Worm (Caenorhabditis elegans) whole organism, L4 larva: Measurements from ENCODE around the gene cyp-33D1.

Experiments used
- T20F7.1 ChIP-seq: fragments of 200-800 bp; sonication (Bioruptor generic); optimal IDR thresholded peaks from 2 replicates; lab custom pipeline; 2018; ENCODE audit warnings: mild to moderate bottlenecking, missing genetic modification characterization, missing compliant biosample characterization
- Y75B8A.6 ChIP-seq: fragments of 200-800 bp; sonication (Bioruptor generic); IDR thresholded peaks from 2 replicates; pipeline ENCODE4 v1.3.6; 2022; ENCODE audit warnings: missing genetic modification reagents, missing genetic modification characterization, missing compliant biosample characterization
- ZK337.2 ChIP-seq: fragments of 200-800 bp; sonication (Bioruptor generic); IDR thresholded peaks from 2 replicates; pipeline ENCODE4 v1.3.6; 2022; ENCODE audit warnings: missing genetic modification reagents, missing genetic modification characterization, missing compliant biosample characterization
- aly-2 ChIP-seq: sonication (generic microtip); optimal IDR thresholded peaks from 2 replicates; lab custom pipeline; 2018; ENCODE audit warnings: missing biosample characterization, missing genetic modification characterization
- ama-1 ChIP-seq: fragments of 150-350 bp; optimal IDR thresholded peaks from 2 replicates; lab custom pipeline; 2014; ENCODE audit warnings: inconsistent platforms, mixed read lengths
- ceh-20 ChIP-seq: fragments of 200-800 bp; sonication (Bioruptor generic); IDR thresholded peaks from 2 replicates; pipeline ENCODE4 v1.3.6; 2022; ENCODE audit warnings: missing genetic modification reagents, missing genetic modification characterization, missing compliant biosample characterization
- cey-2 ChIP-seq: sonication (generic microtip); optimal IDR thresholded peaks from 3 replicates; lab custom pipeline; 2017; ENCODE audit warnings: missing genetic modification characterization, mild to moderate bottlenecking, missing compliant biosample characterization, antibody characterized with exemption, borderline replicate concordance; ENCODE audit not compliant: insufficient read depth
- daf-16 ChIP-seq, 3 experiments: sonication (generic microtip); optimal IDR thresholded peaks; 2 replicates each; lab custom pipeline; 2016 to 2017; ENCODE audit warnings: missing genetic modification characterization in 3 of 3, missing genetic modification reagents in 3 of 3, mild to moderate bottlenecking in 2 of 3, missing compliant biosample characterization in 2 of 3, missing biosample characterization in 1 of 3, moderate library complexity in 1 of 3
- dmd-8 ChIP-seq: fragments of 200-800 bp; sonication (Bioruptor generic); IDR thresholded peaks from 2 replicates; pipeline ENCODE4 v1.3.6; 2022; ENCODE audit warnings: missing genetic modification characterization, missing compliant biosample characterization
- dmd-9 ChIP-seq: fragments of 200-800 bp; sonication (Bioruptor generic); IDR thresholded peaks from 2 replicates; pipeline ENCODE4 v1.3.6; 2022; ENCODE audit warnings: missing genetic modification reagents, missing genetic modification characterization, missing compliant biosample characterization
- duxl-1 ChIP-seq: sonication (generic microtip); optimal IDR thresholded peaks from 2 replicates; lab custom pipeline; 2016; ENCODE audit warnings: mild to moderate bottlenecking, missing genetic modification characterization, moderate library complexity, missing compliant biosample characterization; ENCODE audit not compliant: poor library complexity
- egl-27 ChIP-seq: sonication (generic microtip); optimal IDR thresholded peaks from 3 replicates; lab custom pipeline; 2017; ENCODE audit warnings: missing biosample characterization, missing genetic modification reagents, missing genetic modification characterization
- fos-1 ChIP-seq: fragments of 150-350 bp; optimal IDR thresholded peaks from 2 replicates; lab custom pipeline; 2014; ENCODE audit warnings: missing biosample characterization, missing genetic modification characterization
- hmg-1.1 ChIP-seq: fragments of 200-800 bp; sonication (Bioruptor generic); IDR thresholded peaks from 2 replicates; pipeline ENCODE4 v1.3.6; 2022; ENCODE audit warnings: missing genetic modification reagents, missing genetic modification characterization, missing compliant biosample characterization
- lin-38 ChIP-seq: fragments of 200-800 bp; sonication (Bioruptor generic); IDR thresholded peaks from 2 replicates; pipeline ENCODE4 v1.3.6; 2022; ENCODE audit warnings: missing genetic modification reagents, missing genetic modification characterization, missing compliant biosample characterization
- lsy-2 ChIP-seq, 2 experiments: fragments of 150-350 bp in 1 of 2; sonication (generic microtip) in 1 of 2; optimal IDR thresholded peaks; 2 replicates each; lab custom pipeline; 2014 to 2017; ENCODE audit warnings: missing biosample characterization in 2 of 2, missing genetic modification characterization in 2 of 2
- mdl-1 ChIP-seq, 2 experiments: fragments of 150-350 bp in 1 of 2; sonication (generic microtip) in 1 of 2; optimal IDR thresholded peaks; 2 replicates each; lab custom pipeline; 2014 to 2017; ENCODE audit warnings: missing biosample characterization in 2 of 2, missing genetic modification characterization in 2 of 2
- mdt-29 ChIP-seq: fragments of 200-800 bp; sonication (Bioruptor generic); IDR thresholded peaks from 2 replicates; pipeline ENCODE4 v1.3.6; 2022; ENCODE audit warnings: missing genetic modification reagents, missing genetic modification characterization, missing compliant biosample characterization
- mes-2 ChIP-seq: sonication (generic microtip); optimal IDR thresholded peaks from 2 replicates; lab custom pipeline; 2016; ENCODE audit warnings: missing genotype, mild to moderate bottlenecking, missing genetic modification characterization, missing compliant biosample characterization; ENCODE audit not compliant: poor library complexity, severe bottlenecking
- mxl-2 ChIP-seq: fragments of 200-800 bp; sonication (Bioruptor generic); conservative IDR thresholded peaks from 2 replicates; pipeline ENCODE4 v1.3.6; 2022; ENCODE audit warnings: missing genetic modification reagents, missing genetic modification characterization, missing compliant biosample characterization
- nhr-10 ChIP-seq: fragments of 150-350 bp; optimal IDR thresholded peaks from 2 replicates; lab custom pipeline; 2014; ENCODE audit warnings: missing biosample characterization, missing genetic modification characterization
- nhr-25 ChIP-seq: sonication (generic microtip); optimal IDR thresholded peaks from 2 replicates; lab custom pipeline; 2017; ENCODE audit warnings: missing genetic modification characterization, mild to moderate bottlenecking, missing compliant biosample characterization, antibody characterized with exemption, moderate library complexity, borderline replicate concordance; ENCODE audit not compliant: insufficient read depth
- nhr-28 ChIP-seq: fragments of 150-350 bp; optimal IDR thresholded peaks from 2 replicates; lab custom pipeline; 2014; ENCODE audit warnings: missing biosample characterization, missing genetic modification characterization
- nhr-48 ChIP-seq: sonication (generic microtip); optimal IDR thresholded peaks from 2 replicates; lab custom pipeline; 2016; ENCODE audit warnings: mild to moderate bottlenecking, missing genetic modification characterization, missing compliant biosample characterization
- pha-4 ChIP-seq, 2 experiments: fragments of 150-350 bp in 1 of 2; fragments of 200-800 bp in 1 of 2; sonication (Bioruptor generic) in 1 of 2; IDR thresholded peaks in 1 of 2; optimal IDR thresholded peaks in 1 of 2; 2 replicates each; pipeline versions ENCODE4 v1.3.6 to Lab custom; 2014 to 2022; ENCODE audit warnings: missing genetic modification characterization in 2 of 2, missing genetic modification reagents in 2 of 2, missing biosample characterization in 1 of 2, missing compliant biosample characterization in 1 of 2
- php-3 ChIP-seq: fragments of 200-800 bp; sonication (Bioruptor generic); IDR thresholded peaks from 2 replicates; pipeline ENCODE4 v1.3.6; 2022; ENCODE audit warnings: missing genetic modification reagents, missing genetic modification characterization, missing compliant biosample characterization
- pqm-1 ChIP-seq: sonication (generic microtip); optimal IDR thresholded peaks from 2 replicates; lab custom pipeline; 2017; ENCODE audit warnings: missing biosample characterization, missing genetic modification characterization
- tag-97 ChIP-seq: fragments of 200-800 bp; sonication (Bioruptor generic); IDR thresholded peaks from 2 replicates; pipeline ENCODE4 v1.3.6; 2022; ENCODE audit warnings: missing genetic modification characterization, missing compliant biosample characterization
- tra-1 ChIP-seq: fragments of 200-800 bp; sonication (Bioruptor generic); IDR thresholded peaks from 2 replicates; pipeline ENCODE4 v1.3.6; 2022; ENCODE audit warnings: missing genetic modification reagents, missing genetic modification characterization, missing compliant biosample characterization
- unc-39 ChIP-seq: sonication (generic microtip); optimal IDR thresholded peaks from 2 replicates; lab custom pipeline; 2017; ENCODE audit warnings: missing biosample characterization, missing genetic modification characterization
- unc-62 ChIP-seq, 3 experiments: fragments of 150-350 bp in 1 of 3; sonication (generic microtip); optimal IDR thresholded peaks in 2 of 3; peaks in 1 of 3; 1 replicate in 1 of 3; 2 replicates in 2 of 3; lab custom pipeline; 2014 to 2017; ENCODE audit warnings: missing biosample characterization in 3 of 3, missing genetic modification characterization in 3 of 3, missing genetic modification reagents in 3 of 3, missing genotype in 1 of 3
- zag-1 ChIP-seq: fragments of 150-350 bp; optimal IDR thresholded peaks from 2 replicates; lab custom pipeline; 2014; ENCODE audit warnings: missing biosample characterization, missing genetic modification characterization
- zfp-2 ChIP-seq: sonication (generic microtip); optimal IDR thresholded peaks from 2 replicates; lab custom pipeline; 2016; ENCODE audit warnings: mild to moderate bottlenecking, missing genetic modification characterization, missing compliant biosample characterization

cyp-33D1 gene

DNA sequence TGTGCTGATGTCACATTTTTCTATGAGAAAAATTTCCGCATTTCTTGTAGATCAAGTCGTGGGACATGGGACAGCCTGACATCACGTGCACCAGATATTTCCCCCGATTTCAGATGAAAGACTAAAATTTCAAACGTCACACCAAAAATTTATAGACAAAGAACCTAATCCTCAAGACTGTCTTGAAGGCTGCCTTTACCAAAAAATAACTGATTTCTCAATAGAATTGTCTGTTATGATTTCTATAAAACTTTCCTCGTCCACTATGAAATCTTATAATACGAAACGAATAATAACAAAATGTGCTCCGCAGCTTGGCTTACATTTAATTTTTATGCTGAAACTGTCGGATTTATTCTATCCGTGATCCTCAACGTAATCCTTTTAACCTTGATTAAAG lies 4.7 kb upstream of the cyp-33D1 start, which contains the start of gene str-106:
str-106 (plus strand) TSS at position 301 of the 400 bp plus-strand sequence.
- TF ChIP-seq mdl-1 (tag; optimal IDR thresholded peaks at IDR 0.05; lab: Kevin White, UChicago) = no peak
- no peak for TF ChIP-seq aly-2
- TF ChIP-seq nhr-10 (tag; lab: Kevin White, UChicago) = no peak
- no peak for TF ChIP-seq unc-39

DNA sequence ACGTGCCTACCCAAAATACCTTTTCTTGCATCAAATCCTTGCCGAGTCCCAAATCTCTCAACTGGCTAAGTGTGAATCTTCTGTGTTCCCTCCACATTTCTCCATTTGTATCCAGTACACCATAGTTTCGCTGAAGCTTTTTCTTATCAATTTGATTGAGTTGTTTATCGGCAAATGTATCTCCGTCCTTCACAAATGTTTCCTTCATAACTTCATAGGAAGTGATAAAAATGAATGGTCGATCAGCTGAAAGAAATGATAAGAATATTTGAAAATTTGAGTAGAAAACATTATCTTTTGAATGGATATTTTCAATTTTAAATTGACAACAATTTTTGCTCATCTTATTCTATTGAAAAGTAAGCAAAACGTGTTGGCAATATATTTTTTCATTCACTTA lies 430 bp downstream of the cyp-33D1 start:
- no peak for TF ChIP-seq unc-62 (GFP tag; optimal IDR thresholded peaks at IDR 0.05 in 1 of 2; lab: Kevin White, UChicago)
- no peak for TF ChIP-seq unc-62 (tag; optimal IDR thresholded peaks at IDR 0.05; lab: Kevin White, UChicago)
- no peak for TF ChIP-seq zag-1
- TF ChIP-seq cey-2 (tag; lab: Kevin White, UChicago) = no peak
- TF ChIP-seq ama-1 (lab: Kevin White, UChicago) = no peak
- TF ChIP-seq nhr-28 (tag; lab: Kevin White, UChicago) = peak; percentile 58
- TF ChIP-seq ZK337.2 (GFP tag; lab: Robert Waterston, UW) = no peak
- no peak for TF ChIP-seq pha-4 (GFP tag; IDR thresholded peaks at IDR 0.05; lab: Robert Waterston, UW)
- no peak for TF ChIP-seq pha-4 (tag; optimal IDR thresholded peaks at IDR 0.05; lab: Kevin White, UChicago)
- TF ChIP-seq lin-38 (GFP tag; lab: Robert Waterston, UW) = no peak
- no peak for TF ChIP-seq tag-97
- no peak for TF ChIP-seq daf-16 (GFP tag; optimal IDR thresholded peaks at IDR 0.05; lab: Kevin White, UChicago)
- peak; percentile 77 for TF ChIP-seq daf-16 (tag; optimal IDR thresholded peaks at IDR 0.05; lab: Kevin White, UChicago)
- TF ChIP-seq dmd-8 (GFP tag; lab: Robert Waterston, UW) = no peak
- no peak for TF ChIP-seq zfp-2 (tag; lab: Kevin White, UChicago)
- TF ChIP-seq php-3 (GFP tag; lab: Robert Waterston, UW) = peak; percentile 44; the same call in 1 of the 2 replicates
- TF ChIP-seq ceh-20 = no peak
- no peak for TF ChIP-seq fos-1 (tag; lab: Kevin White, UChicago)
- no peak for TF ChIP-seq tra-1
- TF ChIP-seq mdt-29 (GFP tag; lab: Robert Waterston, UW) = no peak
- TF ChIP-seq lsy-2 (tag; optimal IDR thresholded peaks at IDR 0.05; lab: Kevin White, UChicago) = no peak
- TF ChIP-seq hmg-1.1 (GFP tag; lab: Robert Waterston, UW) = no peak
- no peak for TF ChIP-seq egl-27 (tag; lab: Kevin White, UChicago)
- peak; percentile 59 for TF ChIP-seq pqm-1 (tag; lab: Kevin White, UChicago)

DNA sequence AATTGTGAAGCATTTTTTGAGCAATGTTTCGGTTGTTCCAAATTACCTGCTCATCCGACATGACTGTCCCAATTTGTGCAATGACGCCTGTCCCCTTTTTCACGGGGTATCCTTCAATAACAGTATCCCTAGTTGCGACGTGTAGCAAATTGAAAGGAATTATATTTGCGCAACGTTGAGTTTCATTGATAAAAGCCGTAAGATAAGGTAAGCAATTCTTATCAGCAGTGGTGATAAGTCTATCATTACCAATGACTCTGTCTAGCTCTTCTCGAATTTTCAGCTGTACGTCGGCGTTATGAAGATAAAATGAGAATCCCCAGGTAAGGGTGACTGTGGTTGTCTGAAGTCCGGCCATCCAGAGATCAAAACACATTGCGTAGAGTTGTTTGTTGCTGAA lies 1.5 kb downstream of the cyp-33D1 start:
- TF ChIP-seq tra-1 (no peak), nhr-48 (tag; lab: Kevin White, UChicago) (no peak), lsy-2 (tag; optimal IDR thresholded peaks at IDR 0.05; lab: Kevin White, UChicago) (no peak), mxl-2 (no peak)

ce11 chrV:16171721-16172120 lies 3.9 kb downstream of the cyp-33D1 start, which contains the start of gene K05D4.9:
Gene K05D4.9 (minus strand): TSS chrV:16171821.
- TF ChIP-seq pha-4 (GFP tag; IDR thresholded peaks at IDR 0.05; lab: Robert Waterston, UW) = no peak
- no peak for TF ChIP-seq pha-4 (tag; optimal IDR thresholded peaks at IDR 0.05; lab: Kevin White, UChicago)
- no peak for TF ChIP-seq Y75B8A.6 (GFP tag; lab: Robert Waterston, UW)
- no peak for TF ChIP-seq dmd-9 (GFP tag; lab: Robert Waterston, UW)
- no peak for TF ChIP-seq nhr-25 (tag; lab: Kevin White, UChicago)
- no peak for TF ChIP-seq mes-2 (tag; lab: Kevin White, UChicago)
- TF ChIP-seq duxl-1 (tag; lab: Kevin White, UChicago) = no peak
- peak in 1 of 2 experiments; percentile 41 for TF ChIP-seq unc-62 (GFP tag; optimal IDR thresholded peaks at IDR 0.05 in 1 of 2; lab: Kevin White, UChicago)
- no peak for TF ChIP-seq unc-62 (tag; optimal IDR thresholded peaks at IDR 0.05; lab: Kevin White, UChicago)
- TF ChIP-seq T20F7.1 (GFP tag; lab: Kevin White, UChicago) = no peak
